Fruit fly (Drosophila melanogaster): ENCODE data around the gene cdi.

The cdi gene

dm6 chr3R:19071951-19072350 is 22.1 kb downstream of the cdi start:
- TF ChIP-seq CG8478 (optimal IDR thresholded peaks at IDR 0.05) (no peak), CTCF (optimal IDR thresholded peaks at IDR 0.05) (no peak)

- no peak for TF ChIP-seq CG8478 (optimal IDR thresholded peaks at IDR 0.05)
- no peak for TF ChIP-seq CTCF (optimal IDR thresholded peaks at IDR 0.05)
These were observed 23.7 kb downstream of the cdi start for dm6 chr3R:19070222-19070949.

- no peak for TF ChIP-seq CG8478 (optimal IDR thresholded peaks at IDR 0.05)
- no peak for TF ChIP-seq CTCF (optimal IDR thresholded peaks at IDR 0.05)
These were observed 24.3 kb downstream of the cdi start for dm6 chr3R:19069740-19070139.

dm6 chr3R:19067876-19068406 is 26.1 kb downstream of the cdi start:
- TF ChIP-seq CTCF (optimal IDR thresholded peaks at IDR 0.05) (no peak), CG8478 (optimal IDR thresholded peaks at IDR 0.05) (no peak)

dm6 chr3R:19066965-19067614 is 27.0 kb downstream of the cdi start:
- TF ChIP-seq CTCF (optimal IDR thresholded peaks at IDR 0.05) (no peak), CG8478 (optimal IDR thresholded peaks at IDR 0.05) (no peak)

- TF ChIP-seq CG8478 (optimal IDR thresholded peaks at IDR 0.05) (no peak), CTCF (optimal IDR thresholded peaks at IDR 0.05) (no peak)
These were observed 28.6 kb downstream of the cdi start for dm6 chr3R:19065474-19065873.

- TF ChIP-seq CG8478 (optimal IDR thresholded peaks at IDR 0.05) (no peak), CTCF (optimal IDR thresholded peaks at IDR 0.05) (no peak)
These were observed 29.9 kb downstream of the cdi start for dm6 chr3R:19064037-19064664.

- TF ChIP-seq CTCF (optimal IDR thresholded peaks at IDR 0.05), result no peak
- no peak for TF ChIP-seq CG8478 (optimal IDR thresholded peaks at IDR 0.05)
These were observed 31.5 kb downstream of the cdi start for dm6 chr3R:19062549-19062948.

- no peak for TF ChIP-seq CTCF (optimal IDR thresholded peaks at IDR 0.05)
- no peak for TF ChIP-seq CG8478 (optimal IDR thresholded peaks at IDR 0.05)
These were observed 33.9 kb downstream of the cdi start for dm6 chr3R:19060173-19060572.

- TF ChIP-seq CG8478 (optimal IDR thresholded peaks at IDR 0.05) (no peak), CTCF (optimal IDR thresholded peaks at IDR 0.05) (no peak)
These were observed 34.8 kb downstream of the cdi start for dm6 chr3R:19059285-19059684.

- no peak for TF ChIP-seq CG8478 (optimal IDR thresholded peaks at IDR 0.05)
- TF ChIP-seq CTCF (optimal IDR thresholded peaks at IDR 0.05), result no peak
These were observed 35.7 kb downstream of the cdi start for dm6 chr3R:19058384-19058783.

dm6 chr3R:19056884-19057283 is 37.2 kb downstream of the cdi start:
- TF ChIP-seq CG8478 (optimal IDR thresholded peaks at IDR 0.05) (no peak), CTCF (optimal IDR thresholded peaks at IDR 0.05) (no peak)

dm6 chr3R:19054839-19055238 is 39.2 kb downstream of the cdi start:
- TF ChIP-seq CTCF (optimal IDR thresholded peaks at IDR 0.05) (no peak), CG8478 (optimal IDR thresholded peaks at IDR 0.05) (no peak)

- TF ChIP-seq CG8478 (optimal IDR thresholded peaks at IDR 0.05) (no peak), CTCF (optimal IDR thresholded peaks at IDR 0.05) (no peak)
These were observed 41.6 kb downstream of the cdi start for dm6 chr3R:19052475-19052874.

- TF ChIP-seq CG8478 (optimal IDR thresholded peaks at IDR 0.05) (no peak), CTCF (optimal IDR thresholded peaks at IDR 0.05) (no peak)
These were observed 42.8 kb downstream of the cdi start for dm6 chr3R:19051247-19051646.

dm6 chr3R:19044638-19045037 is 49.4 kb downstream of the cdi start:
- TF ChIP-seq CG8478 (optimal IDR thresholded peaks at IDR 0.05) (no peak), CTCF (optimal IDR thresholded peaks at IDR 0.05) (no peak)
